Fruit fly (Drosophila melanogaster) whole organism, embryonic: ENCODE results near the gene tplus3b.

Experiments
- Antp ChIP-seq: fragments of 200-800 bp; sonication (Bioruptor generic); optimal IDR thresholded peaks from 3 replicates; lab custom pipeline; 2016; ENCODE audit warnings: missing biosample characterization, missing genetic modification characterization
- CG10959 ChIP-seq: fragments of 200-800 bp; sonication (Bioruptor generic); IDR thresholded peaks from 2 replicates; pipeline ENCODE4 v1.3.6; 2022; ENCODE audit warnings: missing biosample characterization, missing genetic modification characterization
- CG11456 ChIP-seq: fragments of 200-800 bp; sonication (Bioruptor generic); IDR thresholded peaks from 3 replicates; pipeline ENCODE4 v1.3.6; 2022; ENCODE audit warnings: missing biosample characterization, missing genetic modification characterization
- CG11723 ChIP-seq: fragments of 200-800 bp; sonication (Bioruptor generic); optimal IDR thresholded peaks from 2 replicates; lab custom pipeline; 2017; ENCODE audit warnings: missing biosample characterization, mild to moderate bottlenecking, missing genetic modification characterization
- CG12744 ChIP-seq: fragments of 200-800 bp; sonication (Bioruptor generic); optimal IDR thresholded peaks from 2 replicates; lab custom pipeline; 2016; ENCODE audit warnings: missing biosample characterization, missing genetic modification characterization
- CG13296 ChIP-seq: fragments of 200-800 bp; sonication (Bioruptor generic); optimal IDR thresholded peaks from 3 replicates; lab custom pipeline; 2018; ENCODE audit warnings: missing biosample characterization, mild to moderate bottlenecking, missing genetic modification characterization
- CG14441 ChIP-seq: fragments of 200-800 bp; sonication (Bioruptor generic); IDR thresholded peaks from 2 replicates; pipeline ENCODE4 v1.3.6; 2022; ENCODE audit warnings: missing biosample characterization, missing genetic modification characterization
- CG15601 ChIP-seq: fragments of 200-800 bp; sonication (Bioruptor generic); optimal IDR thresholded peaks from 3 replicates; lab custom pipeline; 2019; ENCODE audit warnings: missing biosample characterization, mild to moderate bottlenecking, missing genetic modification characterization, moderate library complexity
- CG17186 ChIP-seq: fragments of 200-800 bp; sonication (Bioruptor generic); optimal IDR thresholded peaks from 3 replicates; lab custom pipeline; 2017; ENCODE audit warnings: missing biosample characterization, missing genetic modification reagents, missing genetic modification characterization
- CG18011 ChIP-seq: fragments of 200-800 bp; sonication (Bioruptor generic); optimal IDR thresholded peaks from 2 replicates; lab custom pipeline; 2017; ENCODE audit warnings: missing biosample characterization, missing genetic modification characterization, mild to moderate bottlenecking, moderate library complexity, missing genotype
- CG32772 ChIP-seq: fragments of 200-800 bp; sonication (Bioruptor generic); IDR thresholded peaks from 2 replicates; pipeline ENCODE4 v1.3.6; 2022; ENCODE audit warnings: missing biosample characterization, missing genetic modification characterization
- CG4282 ChIP-seq: fragments of 200-800 bp; sonication (Bioruptor generic); optimal IDR thresholded peaks from 2 replicates; lab custom pipeline; 2016; ENCODE audit warnings: missing biosample characterization, missing genetic modification characterization
- CG4617 ChIP-seq: fragments of 200-800 bp; sonication (Bioruptor generic); optimal IDR thresholded peaks from 3 replicates; lab custom pipeline; 2016; ENCODE audit warnings: missing biosample characterization, missing genetic modification characterization, borderline replicate concordance
- CG6683 ChIP-seq: fragments of 200-800 bp; sonication (Bioruptor generic); optimal IDR thresholded peaks from 2 replicates; lab custom pipeline; 2017; ENCODE audit warnings: missing biosample characterization, mild to moderate bottlenecking, missing genetic modification characterization, missing genetic modification reagents
- CG7786 ChIP-seq: fragments of 200-800 bp; sonication (Bioruptor generic); optimal IDR thresholded peaks from 2 replicates; lab custom pipeline; 2016; ENCODE audit warnings: missing biosample characterization, missing genetic modification characterization
- CG8089 ChIP-seq: fragments of 200-800 bp; sonication (Bioruptor generic); optimal IDR thresholded peaks from 3 replicates; lab custom pipeline; 2016; ENCODE audit warnings: missing biosample characterization, missing genetic modification characterization
- CG8281 ChIP-seq: fragments of 200-800 bp; sonication (Bioruptor generic); optimal IDR thresholded peaks from 2 replicates; lab custom pipeline; 2018; ENCODE audit warnings: missing biosample characterization, mild to moderate bottlenecking, missing genetic modification characterization, moderate library complexity
- Camta ChIP-seq: fragments of 200-800 bp; sonication (Bioruptor generic); optimal IDR thresholded peaks from 2 replicates; lab custom pipeline; 2016; ENCODE audit warnings: missing biosample characterization, missing genetic modification characterization
- D19A ChIP-seq: fragments of 200-800 bp; optimal IDR thresholded peaks from 3 replicates; lab custom pipeline; 2019; ENCODE audit warnings: missing biosample characterization, mild to moderate bottlenecking, missing genetic modification characterization, moderate library complexity
- Dll ChIP-seq: fragments of 200-800 bp; sonication (Bioruptor generic); IDR thresholded peaks from 4 replicates; pipeline ENCODE4 v1.3.6; 2022; ENCODE audit warnings: missing biosample characterization, missing genetic modification characterization; ENCODE audit not compliant: partially characterized antibody
- HHEX ChIP-seq: fragments of 200-800 bp; sonication (Bioruptor generic); optimal IDR thresholded peaks from 3 replicates; lab custom pipeline; 2017; ENCODE audit warnings: missing biosample characterization, mild to moderate bottlenecking, missing genetic modification characterization, missing genetic modification reagents
- Lhr ChIP-seq: fragments of 200-800 bp; sonication (Bioruptor generic); optimal IDR thresholded peaks from 3 replicates; lab custom pipeline; 2017; ENCODE audit warnings: mild to moderate bottlenecking, missing biosample characterization, missing genetic modification reagents, missing genetic modification characterization
- Opbp ChIP-seq: fragments of 200-800 bp; sonication (Bioruptor generic); IDR thresholded peaks from 3 replicates; pipeline ENCODE4 v1.3.6; 2022; ENCODE audit warnings: missing biosample characterization, missing genetic modification characterization; ENCODE audit not compliant: partially characterized antibody
- Scr ChIP-seq: fragments of 200-800 bp; sonication (Bioruptor generic); IDR thresholded peaks from 2 replicates; pipeline ENCODE4 v1.3.6; 2022; ENCODE audit warnings: missing biosample characterization, missing genetic modification characterization; ENCODE audit not compliant: partially characterized antibody
- Sox100B ChIP-seq: fragments of 200-800 bp; sonication (Bioruptor generic); optimal IDR thresholded peaks from 3 replicates; lab custom pipeline; 2018; ENCODE audit warnings: missing biosample characterization, mild to moderate bottlenecking, missing genetic modification characterization
- TFAM ChIP-seq: fragments of 200-800 bp; sonication (Bioruptor generic); optimal IDR thresholded peaks from 2 replicates; lab custom pipeline; 2017; ENCODE audit warnings: missing biosample characterization, missing genetic modification characterization, inconsistent platforms
- Vsx1 ChIP-seq: fragments of 200-800 bp; sonication (Bioruptor generic); optimal IDR thresholded peaks from 2 replicates; lab custom pipeline; 2017; ENCODE audit warnings: missing biosample characterization, mild to moderate bottlenecking, missing genetic modification characterization, missing genetic modification reagents
- Xbp1 ChIP-seq: fragments of 200-800 bp; sonication (Bioruptor generic); optimal IDR thresholded peaks from 3 replicates; lab custom pipeline; 2016; ENCODE audit warnings: missing biosample characterization, mild to moderate bottlenecking, missing genetic modification characterization
- abd-A ChIP-seq: fragments of 200-800 bp; sonication (Bioruptor generic); optimal IDR thresholded peaks from 3 replicates; lab custom pipeline; 2019; ENCODE audit warnings: missing biosample characterization, mild to moderate bottlenecking, missing genetic modification characterization, moderate library complexity
- ac ChIP-seq: fragments of 200-800 bp; sonication (Bioruptor generic); optimal IDR thresholded peaks from 3 replicates; lab custom pipeline; 2017; ENCODE audit warnings: missing biosample characterization, mild to moderate bottlenecking, missing genetic modification characterization
- ase ChIP-seq: fragments of 200-800 bp; sonication (Bioruptor generic); IDR thresholded peaks from 3 replicates; pipeline ENCODE4 v1.3.6; 2022; ENCODE audit warnings: missing biosample characterization, missing genetic modification characterization
- az2 ChIP-seq: fragments of 200-800 bp; sonication (Bioruptor generic); optimal IDR thresholded peaks from 3 replicates; lab custom pipeline; 2016; ENCODE audit warnings: missing biosample characterization, missing genetic modification characterization
- bab2 ChIP-seq: fragments of 200-800 bp; sonication (Bioruptor generic); optimal IDR thresholded peaks from 2 replicates; lab custom pipeline; 2016; ENCODE audit warnings: missing biosample characterization, missing genetic modification characterization
- dan ChIP-seq: fragments of 200-800 bp; sonication (Bioruptor generic); IDR thresholded peaks from 2 replicates; pipeline ENCODE4 v1.3.6; 2022; ENCODE audit warnings: missing biosample characterization, missing genetic modification characterization
- danr ChIP-seq: fragments of 200-800 bp; sonication (Bioruptor generic); IDR thresholded peaks from 2 replicates; pipeline ENCODE4 v1.3.6; 2022; ENCODE audit warnings: missing biosample characterization, missing genetic modification characterization
- disco-r ChIP-seq: fragments of 200-800 bp; sonication (Bioruptor generic); optimal IDR thresholded peaks from 2 replicates; lab custom pipeline; 2016; ENCODE audit warnings: missing biosample characterization, missing genetic modification characterization
- dm ChIP-seq: fragments of 200-800 bp; sonication (Bioruptor generic); optimal IDR thresholded peaks from 3 replicates; lab custom pipeline; 2016; ENCODE audit warnings: missing biosample characterization, missing genetic modification characterization
- exex ChIP-seq: fragments of 200-800 bp; sonication (Bioruptor generic); optimal IDR thresholded peaks from 4 replicates; lab custom pipeline; 2018; ENCODE audit warnings: missing biosample characterization, mild to moderate bottlenecking, missing genetic modification characterization, moderate library complexity
- grn ChIP-seq: fragments of 200-800 bp; sonication (Bioruptor generic); optimal IDR thresholded peaks from 3 replicates; lab custom pipeline; 2017; ENCODE audit warnings: missing biosample characterization, missing genetic modification characterization
- hkb ChIP-seq, 2 experiments: fragments of 200-800 bp in 1 of 2; fragments of >200 bp in 1 of 2; sonication (Bioruptor generic) in 1 of 2; IDR thresholded peaks in 1 of 2; optimal IDR thresholded peaks in 1 of 2; 2 replicates each; pipeline versions ENCODE4 v1.3.6 to Lab custom; 2017 to 2022; ENCODE audit warnings: missing biosample characterization in 1 of 2, missing genetic modification characterization in 1 of 2
- lbe ChIP-seq: fragments of 200-800 bp; sonication (Bioruptor generic); optimal IDR thresholded peaks from 2 replicates; lab custom pipeline; 2016; ENCODE audit warnings: missing biosample characterization, mild to moderate bottlenecking, missing genetic modification characterization
- pho ChIP-seq: fragments of 200-800 bp; sonication (Bioruptor generic); optimal IDR thresholded peaks from 2 replicates; lab custom pipeline; 2016; ENCODE audit warnings: missing biosample characterization, missing genetic modification characterization
- pnt ChIP-seq: fragments of 200-800 bp; sonication (Bioruptor generic); optimal IDR thresholded peaks from 3 replicates; lab custom pipeline; 2016; ENCODE audit warnings: missing biosample characterization, missing genetic modification characterization
- prd ChIP-seq, 3 experiments: fragments of >200 bp in 2 of 3; fragments of 200-800 bp in 1 of 3; sonication (Bioruptor generic) in 1 of 3; optimal IDR thresholded peaks in 2 of 3; IDR thresholded peaks in 1 of 3; 2 replicates in 2 of 3; 3 replicates in 1 of 3; pipeline versions ENCODE4 v1.3.6 to Lab custom; 2017 to 2022; ENCODE audit warnings: missing biosample characterization in 1 of 3, missing genetic modification characterization in 1 of 3
- scrt ChIP-seq: fragments of 200-800 bp; sonication (Bioruptor generic); optimal IDR thresholded peaks from 2 replicates; lab custom pipeline; 2018; ENCODE audit warnings: missing biosample characterization, mild to moderate bottlenecking, missing genetic modification characterization, moderate library complexity
- slou ChIP-seq: fragments of 200-800 bp; sonication (Bioruptor generic); optimal IDR thresholded peaks from 3 replicates; lab custom pipeline; 2016; ENCODE audit warnings: missing biosample characterization, missing genetic modification characterization
- sr ChIP-seq: fragments of 200-800 bp; sonication (Bioruptor generic); IDR thresholded peaks from 3 replicates; pipeline ENCODE4 v1.3.6; 2022; ENCODE audit warnings: missing biosample characterization, missing genetic modification characterization
- toy ChIP-seq: fragments of 200-800 bp; sonication (Bioruptor generic); IDR thresholded peaks from 2 replicates; pipeline ENCODE4 v1.3.6; 2022; ENCODE audit warnings: missing biosample characterization, missing genetic modification characterization
- unpg ChIP-seq: fragments of 200-800 bp; sonication (Bioruptor generic); optimal IDR thresholded peaks from 3 replicates; lab custom pipeline; 2018; ENCODE audit warnings: missing biosample characterization, mild to moderate bottlenecking, missing genetic modification characterization, moderate library complexity
- vvl ChIP-seq: fragments of 200-800 bp; sonication (Bioruptor generic); IDR thresholded peaks from 2 replicates; pipeline ENCODE4 v1.3.6; 2022; ENCODE audit warnings: missing biosample characterization, missing genetic modification characterization

Gene tplus3b

dm6 chr2L:22144127-22144526 lies 39.9 kb upstream of the tplus3b start (continued):
- TF ChIP-seq Lhr (GFP tag; lab: Kevin White, UChicago) (no peak), scrt (GFP tag; lab: Kevin White, UChicago) (peak; percentile 4), Antp (GFP tag; lab: Kevin White, UChicago) (no peak), HHEX (peak; percentile 75), dm (GFP tag; lab: Kevin White, UChicago) (no peak), Xbp1 (GFP tag; lab: Kevin White, UChicago) (no peak), Sox100B (GFP tag; lab: Kevin White, UChicago) (peak; percentile 32), CG11456 (GFP tag; lab: Robert Waterston, UW) (no peak), CG15601 (tag; lab: Kevin White, UChicago) (no peak), unpg (GFP tag; lab: Kevin White, UChicago) (no peak), CG32772 (no peak), CG14441 (GFP tag; lab: Robert Waterston, UW) (no peak), TFAM (GFP tag; lab: Kevin White, UChicago) (no peak), pnt (GFP tag; lab: Kevin White, UChicago) (no peak), Scr (GFP tag; lab: Robert Waterston, UW) (no peak), toy (peak; percentile 53; the same call in 1 of the 2 replicates), CG6683 (peak; percentile 15), bab2 (no peak), prd (optimal IDR thresholded peaks at IDR 0.05; lab: Kevin White, UChicago) (no peak), prd (GFP tag; IDR thresholded peaks at IDR 0.05; lab: Robert Waterston, UW) (peak; percentile 20; the same call in 1 of the 3 replicates), exex (tag; lab: Kevin White, UChicago) (peak; percentile 48), D19A (tag; lab: Kevin White, UChicago) (no peak), CG7786 (GFP tag; lab: Kevin White, UChicago) (no peak), az2 (no peak), lbe (GFP tag; lab: Kevin White, UChicago) (no peak), ase (GFP tag; lab: Robert Waterston, UW) (no peak), CG11723 (GFP tag; lab: Kevin White, UChicago) (no peak), Vsx1 (GFP tag; lab: Kevin White, UChicago) (no peak), CG13296 (GFP tag; lab: Kevin White, UChicago) (peak; percentile 85), CG17186 (GFP tag; lab: Kevin White, UChicago) (no peak), CG18011 (no peak), Camta (GFP tag; lab: Kevin White, UChicago) (no peak), ac (GFP tag; lab: Kevin White, UChicago) (no peak), CG8089 (GFP tag; lab: Kevin White, UChicago) (no peak), vvl (GFP tag; lab: Robert Waterston, UW) (no peak), CG12744 (GFP tag; lab: Kevin White, UChicago) (no peak), CG10959 (GFP tag; lab: Robert Waterston, UW) (no peak), grn (GFP tag; lab: Kevin White, UChicago) (no peak), sr (GFP tag; lab: Robert Waterston, UW) (no peak), Dll (GFP tag; lab: Robert Waterston, UW) (no peak), CG8281 (peak; percentile 39), CG4282 (GFP tag; lab: Kevin White, UChicago) (no peak), dan (GFP tag; lab: Robert Waterston, UW) (no peak), disco-r (no peak), hkb (optimal IDR thresholded peaks at IDR 0.05; lab: Kevin White, UChicago) (no peak), hkb (GFP tag; IDR thresholded peaks at IDR 0.05; lab: Robert Waterston, UW) (peak; percentile 55), slou (GFP tag; lab: Kevin White, UChicago) (no peak), danr (GFP tag; lab: Robert Waterston, UW) (0 out of 2 replicates have a peak, but pooled peaks have one; percentile 10), Opbp (GFP tag; lab: Robert Waterston, UW) (no peak), abd-A (tag; lab: Kevin White, UChicago) (no peak), pho (no peak), CG4617 (GFP tag; lab: Kevin White, UChicago) (no peak)
